Fruit fly (Drosophila melanogaster) whole organism, pupa: ENCODE results near the gene BomBc3.

Experiments
- CG10348 ChIP-seq: fragments of 200-800 bp; sonication (Bioruptor generic); IDR thresholded peaks from 2 replicates; pipeline ENCODE4 v1.3.6; 2022; ENCODE audit warnings: missing biosample characterization, missing genetic modification characterization
- CG14655 ChIP-seq: fragments of 200-800 bp; sonication (Bioruptor generic); optimal IDR thresholded peaks from 3 replicates; lab custom pipeline; 2017; ENCODE audit warnings: mild to moderate bottlenecking, missing biosample characterization, missing genetic modification reagents, missing genetic modification characterization
- CG15710 ChIP-seq: fragments of 200-800 bp; sonication (Bioruptor generic); optimal IDR thresholded peaks from 2 replicates; lab custom pipeline; 2018; ENCODE audit warnings: missing biosample characterization, mild to moderate bottlenecking, missing genetic modification characterization, moderate library complexity
- CG34367 ChIP-seq: fragments of 200-800 bp; sonication (Bioruptor generic); optimal IDR thresholded peaks from 2 replicates; lab custom pipeline; 2018; ENCODE audit warnings: missing biosample characterization, mild to moderate bottlenecking, missing genetic modification characterization
- CG4496 ChIP-seq: fragments of 200-800 bp; sonication (Bioruptor generic); IDR thresholded peaks from 3 replicates; pipeline ENCODE4 v1.3.6; 2022; ENCODE audit warnings: missing biosample characterization, missing genetic modification characterization
- CG8159 ChIP-seq: fragments of 200-800 bp; sonication (Bioruptor generic); optimal IDR thresholded peaks from 3 replicates; lab custom pipeline; 2018; ENCODE audit warnings: missing biosample characterization, mild to moderate bottlenecking, missing genetic modification characterization, moderate library complexity
- CG9948 ChIP-seq: fragments of 200-800 bp; sonication (Bioruptor generic); optimal IDR thresholded peaks from 2 replicates; lab custom pipeline; 2018; ENCODE audit warnings: missing biosample characterization, mild to moderate bottlenecking, missing genetic modification characterization, moderate library complexity
- EcR ChIP-seq: fragments of 200-800 bp; sonication (Bioruptor generic); optimal IDR thresholded peaks from 3 replicates; lab custom pipeline; 2019; ENCODE audit warnings: missing biosample characterization, missing genetic modification characterization, mild to moderate bottlenecking, moderate library complexity, missing genetic modification reagents
- Snoo ChIP-seq: fragments of 200-800 bp; sonication (Bioruptor generic); optimal IDR thresholded peaks from 3 replicates; lab custom pipeline; 2017; ENCODE audit warnings: missing biosample characterization, mild to moderate bottlenecking, missing genetic modification characterization, inconsistent platforms
- fd96Ca ChIP-seq: fragments of 200-800 bp; sonication (Bioruptor generic); IDR thresholded peaks from 3 replicates; pipeline ENCODE4 v1.3.6; 2022; ENCODE audit warnings: missing biosample characterization, missing genetic modification characterization

- peak; percentile 57 for TF ChIP-seq Snoo (tag; lab: Kevin White, UChicago)
- no peak for TF ChIP-seq CG34367 (tag; lab: Kevin White, UChicago)
- peak; percentile 49 for TF ChIP-seq CG15710 (tag; lab: Kevin White, UChicago)
- peak; percentile 92 for TF ChIP-seq CG4496 (GFP tag; lab: Robert Waterston, UW)
- no peak for TF ChIP-seq CG14655 (GFP tag; lab: Kevin White, UChicago)
- no peak for TF ChIP-seq EcR (GFP tag; lab: Kevin White, UChicago)
- no peak for TF ChIP-seq CG10348 (GFP tag; lab: Robert Waterston, UW)
- TF ChIP-seq CG9948 (tag; lab: Kevin White, UChicago) = peak; percentile 31
- TF ChIP-seq fd96Ca (GFP tag; lab: Robert Waterston, UW) = peak; percentile 89
- TF ChIP-seq CG8159 (tag; lab: Kevin White, UChicago) = no peak
These were observed 47.4 kb upstream of the BomBc3 start for dm6 chr3R:22039480-22039879.
